Worm (Caenorhabditis elegans): Measurements from ENCODE around the gene egal-1.

Gene egal-1

ce11 chrIV:5824493-5824892, at the start of gene egal-1:
Gene egal-1 (plus strand): TSS chrIV:5824793.
- TF ChIP-seq elt-4 (tag; optimal IDR thresholded peaks at IDR 0.05), result no peak
- no peak for TF ChIP-seq F13H6.1 (tag; optimal IDR thresholded peaks at IDR 0.05)
- TF ChIP-seq ceh-31 (tag; optimal IDR thresholded peaks at IDR 0.05), result no peak
- TF ChIP-seq unc-42 (tag; optimal IDR thresholded peaks at IDR 0.05), result no peak
- no peak for TF ChIP-seq ahr-1 (tag; optimal IDR thresholded peaks at IDR 0.05)
- TF ChIP-seq C08G9.2 (tag; optimal IDR thresholded peaks at IDR 0.05), result no peak
- no peak for TF ChIP-seq pqm-1 (tag; optimal IDR thresholded peaks at IDR 0.05)
- TF ChIP-seq pros-1 (tag; optimal IDR thresholded peaks at IDR 0.05), result no peak
- TF ChIP-seq dmd-4 (tag; optimal IDR thresholded peaks at IDR 0.05; ENCODE audit: borderline replicate concordance), result no peak
- TF ChIP-seq mec-3 (tag; optimal IDR thresholded peaks at IDR 0.05; ENCODE audit: borderline replicate concordance), result no peak
- TF ChIP-seq pat-9 (tag; optimal IDR thresholded peaks at IDR 0.05), result no peak
- TF ChIP-seq sox-2 (GFP tag; IDR thresholded peaks at IDR 0.05), result no peak
- TF ChIP-seq ceh-6 (GFP tag; optimal IDR thresholded peaks at IDR 0.05), result no peak
- no peak for TF ChIP-seq hlh-30 (tag; optimal IDR thresholded peaks at IDR 0.05; ENCODE audit: insufficient read depth)
- no peak for TF ChIP-seq unc-3 (GFP tag; conservative IDR thresholded peaks at IDR 0.05)
- TF ChIP-seq unc-3 (tag; optimal IDR thresholded peaks at IDR 0.05), result no peak
- TF ChIP-seq ceh-9 (tag; optimal IDR thresholded peaks at IDR 0.05), result no peak
- TF ChIP-seq unc-55 (GFP tag; optimal IDR thresholded peaks at IDR 0.05), result no peak

- no peak for TF ChIP-seq C08G9.2 (tag; optimal IDR thresholded peaks at IDR 0.05)
- no peak for TF ChIP-seq hlh-8 (tag; optimal IDR thresholded peaks at IDR 0.05)
- TF ChIP-seq ceh-9 (tag; optimal IDR thresholded peaks at IDR 0.05), result no peak
- no peak for TF ChIP-seq mec-3 (tag; optimal IDR thresholded peaks at IDR 0.05; ENCODE audit: borderline replicate concordance)
- no peak for TF ChIP-seq ceh-31 (tag; optimal IDR thresholded peaks at IDR 0.05)
- no peak for TF ChIP-seq ceh-48 (tag; optimal IDR thresholded peaks at IDR 0.05)
- TF ChIP-seq hlh-13 (GFP tag; optimal IDR thresholded peaks at IDR 0.05), result no peak
These were observed 46.3 kb upstream of the egal-1 start for ce11 chrIV:5778342-5778741.

ce11 chrIV:5779537-5779936, 45.1 kb upstream of the egal-1 start:
- TF ChIP-seq F13H6.1 (tag; optimal IDR thresholded peaks at IDR 0.05), result no peak
- TF ChIP-seq nhr-11 (tag; optimal IDR thresholded peaks at IDR 0.05), result no peak

- TF ChIP-seq madf-2 (tag; optimal IDR thresholded peaks at IDR 0.05), result no peak
- TF ChIP-seq pha-2 (tag; optimal IDR thresholded peaks at IDR 0.05), result no peak
- no peak for TF ChIP-seq ceh-24 (tag; optimal IDR thresholded peaks at IDR 0.05)
- no peak for TF ChIP-seq mec-3 (tag; optimal IDR thresholded peaks at IDR 0.05; ENCODE audit: borderline replicate concordance)
- TF ChIP-seq pros-1 (tag; optimal IDR thresholded peaks at IDR 0.05), result no peak
- no peak for TF ChIP-seq ref-2 (tag; optimal IDR thresholded peaks at IDR 0.05)
- no peak for TF ChIP-seq gmeb-2 (tag; optimal IDR thresholded peaks at IDR 0.05)
- TF ChIP-seq ceh-6 (GFP tag; optimal IDR thresholded peaks at IDR 0.05), result no peak
- no peak for TF ChIP-seq rnt-1 (tag; optimal IDR thresholded peaks at IDR 0.05)
- no peak for TF ChIP-seq ceh-2 (tag; optimal IDR thresholded peaks at IDR 0.05)
- TF ChIP-seq C08G9.2 (tag; optimal IDR thresholded peaks at IDR 0.05), result no peak
- TF ChIP-seq che-1 (tag; optimal IDR thresholded peaks at IDR 0.05), result no peak
- no peak for TF ChIP-seq ceh-14 (tag; optimal IDR thresholded peaks at IDR 0.05)
- no peak for TF ChIP-seq tbx-2 (tag; optimal IDR thresholded peaks at IDR 0.05)
- TF ChIP-seq hlh-8 (tag; optimal IDR thresholded peaks at IDR 0.05), result no peak
- no peak for TF ChIP-seq fkh-6 (tag; optimal IDR thresholded peaks at IDR 0.05)
- TF ChIP-seq tbx-7 (tag; optimal IDR thresholded peaks at IDR 0.05), result no peak
These were observed 44.3 kb upstream of the egal-1 start for ce11 chrIV:5780234-5780788.

- no peak for TF ChIP-seq pqm-1 (tag; optimal IDR thresholded peaks at IDR 0.05)
- no peak for TF ChIP-seq unc-86 (tag; optimal IDR thresholded peaks at IDR 0.05)
- no peak for TF ChIP-seq nfya-1 (tag; optimal IDR thresholded peaks at IDR 0.05)
- TF ChIP-seq hlh-8 (tag; optimal IDR thresholded peaks at IDR 0.05), result no peak
- no peak for TF ChIP-seq ceh-19 (GFP tag; optimal IDR thresholded peaks at IDR 0.05)
- TF ChIP-seq elt-2 (tag; optimal IDR thresholded peaks at IDR 0.05), result no peak
- no peak for TF ChIP-seq ceh-45 (GFP tag; IDR thresholded peaks at IDR 0.05)
- no peak for TF ChIP-seq odd-2 (tag; optimal IDR thresholded peaks at IDR 0.05)
- no peak for TF ChIP-seq zip-5 (tag; optimal IDR thresholded peaks at IDR 0.05)
- no peak for TF ChIP-seq pax-1 (tag; optimal IDR thresholded peaks at IDR 0.05)
- no peak for TF ChIP-seq ceh-30 (tag; optimal IDR thresholded peaks at IDR 0.05)
- no peak for TF ChIP-seq C08G9.2 (tag; optimal IDR thresholded peaks at IDR 0.05)
- no peak for TF ChIP-seq F13H6.1 (tag; optimal IDR thresholded peaks at IDR 0.05)
- TF ChIP-seq lin-11 (tag; optimal IDR thresholded peaks at IDR 0.05), result no peak
- no peak for TF ChIP-seq ttx-3 (tag; optimal IDR thresholded peaks at IDR 0.05)
These were observed 40.9 kb upstream of the egal-1 start for ce11 chrIV:5783675-5784074.
